Worm (Caenorhabditis elegans) whole organism, L1 larva: ENCODE measurements around the gene ctsa-3.2.

ENCODE experiments used
- F16B12.6 ChIP-seq: fragments of 150-350 bp; optimal IDR thresholded peaks from 2 replicates; lab custom pipeline; 2014; ENCODE audit warnings: missing biosample characterization, missing genetic modification characterization
- Y116A8C.19 ChIP-seq: sonication (generic microtip); optimal IDR thresholded peaks from 2 replicates; lab custom pipeline; 2016; ENCODE audit warnings: missing compliant biosample characterization, missing genetic modification characterization, borderline replicate concordance
- aly-2 ChIP-seq: fragments of 150-350 bp; optimal IDR thresholded peaks from 2 replicates; lab custom pipeline; 2014; ENCODE audit warnings: missing biosample characterization, missing genetic modification characterization
- ama-1 ChIP-seq: fragments of 150-350 bp; optimal IDR thresholded peaks from 2 replicates; lab custom pipeline; 2014
- ceh-63 ChIP-seq: fragments of 200-800 bp; sonication (Bioruptor generic); optimal IDR thresholded peaks from 2 replicates; lab custom pipeline; 2018; ENCODE audit warnings: mild to moderate bottlenecking, missing genetic modification characterization, missing compliant biosample characterization
- ceh-8 ChIP-seq: fragments of 200-800 bp; sonication (Bioruptor generic); optimal IDR thresholded peaks from 2 replicates; lab custom pipeline; 2018; ENCODE audit warnings: mild to moderate bottlenecking, missing genetic modification characterization, moderate library complexity, missing compliant biosample characterization
- ceh-82 ChIP-seq, 3 experiments: fragments of 150-350 bp in 1 of 3; sonication (generic microtip) in 2 of 3; optimal IDR thresholded peaks; 2 replicates each; lab custom pipeline; 2014 to 2017; ENCODE audit warnings: missing biosample characterization in 3 of 3, missing genetic modification characterization in 3 of 3
- ceh-88 ChIP-seq: fragments of 200-800 bp; sonication (Bioruptor generic); IDR thresholded peaks from 2 replicates; pipeline ENCODE4 v1.3.6; 2022; ENCODE audit warnings: missing genetic modification characterization, missing compliant biosample characterization
- ces-1 ChIP-seq: fragments of 150-350 bp; optimal IDR thresholded peaks from 2 replicates; lab custom pipeline; 2014; ENCODE audit warnings: missing biosample characterization, missing genetic modification reagents, missing genetic modification characterization
- dpl-1 ChIP-seq, 3 experiments: fragments of 150-350 bp in 2 of 3; sonication (generic microtip) in 1 of 3; optimal IDR thresholded peaks; 2 replicates each; lab custom pipeline; 2014 to 2017; ENCODE audit warnings: missing biosample characterization in 3 of 3, missing genetic modification characterization in 3 of 3, missing genetic modification reagents in 3 of 3
- ets-5 ChIP-seq: fragments of 200-800 bp; sonication (Bioruptor generic); IDR thresholded peaks from 2 replicates; pipeline ENCODE4 v1.3.6; 2022; ENCODE audit warnings: missing genetic modification characterization, missing compliant biosample characterization
- fkh-4 ChIP-seq: sonication (generic microtip); optimal IDR thresholded peaks from 2 replicates; lab custom pipeline; 2016; ENCODE audit warnings: missing compliant biosample characterization, missing genetic modification characterization, borderline replicate concordance
- fos-1 ChIP-seq: fragments of 150-350 bp; optimal IDR thresholded peaks from 2 replicates; lab custom pipeline; 2014; ENCODE audit warnings: missing biosample characterization, missing genetic modification characterization
- grh-1 ChIP-seq: fragments of 200-800 bp; sonication (Bioruptor generic); IDR thresholded peaks from 2 replicates; pipeline ENCODE4 v1.3.6; 2022; ENCODE audit warnings: missing genetic modification reagents, missing genetic modification characterization, missing compliant biosample characterization
- hlh-17 ChIP-seq: fragments of 200-800 bp; sonication (Bioruptor generic); optimal IDR thresholded peaks from 2 replicates; lab custom pipeline; 2018; ENCODE audit warnings: missing genetic modification characterization, mild to moderate bottlenecking, missing compliant biosample characterization, moderate library complexity, borderline replicate concordance
- hpl-2 ChIP-seq: fragments of 150-350 bp; optimal IDR thresholded peaks from 2 replicates; lab custom pipeline; 2014; ENCODE audit warnings: missing biosample characterization, missing genetic modification reagents, missing genetic modification characterization
- irx-1 ChIP-seq: sonication (generic microtip); optimal IDR thresholded peaks from 2 replicates; lab custom pipeline; 2016; ENCODE audit warnings: missing genetic modification characterization, missing compliant biosample characterization
- isw-1 ChIP-seq: fragments of 200-800 bp; sonication (Bioruptor generic); IDR thresholded peaks from 2 replicates; pipeline ENCODE4 v1.3.6; 2022; ENCODE audit warnings: missing genetic modification characterization, missing compliant biosample characterization
- lin-15B ChIP-seq: fragments of 150-350 bp; sonication (generic microtip); optimal IDR thresholded peaks from 3 replicates; lab custom pipeline; 2014; ENCODE audit warnings: missing biosample characterization, missing genetic modification characterization
- lin-35 ChIP-seq, 2 experiments: fragments of 150-350 bp; optimal IDR thresholded peaks; 2 replicates each; lab custom pipeline; 2014; ENCODE audit warnings: missing biosample characterization in 2 of 2, missing genetic modification characterization in 2 of 2, missing genetic modification reagents in 2 of 2
- lin-39 ChIP-seq: fragments of 150-350 bp; optimal IDR thresholded peaks from 2 replicates; lab custom pipeline; 2014; ENCODE audit warnings: missing biosample characterization, missing genetic modification reagents, missing genetic modification characterization
- mab-9 ChIP-seq: fragments of 200-800 bp; sonication (Bioruptor generic); IDR thresholded peaks from 2 replicates; pipeline ENCODE4 v1.3.6; 2022; ENCODE audit warnings: missing genetic modification reagents, missing genetic modification characterization, missing compliant biosample characterization
- mdl-1 ChIP-seq, 2 experiments: fragments of 150-350 bp; optimal IDR thresholded peaks; 2 replicates each; lab custom pipeline; 2014 to 2017; ENCODE audit warnings: missing biosample characterization in 2 of 2, missing genetic modification characterization in 2 of 2, inconsistent platforms in 1 of 2
- mef-2 ChIP-seq: fragments of 150-350 bp; optimal IDR thresholded peaks from 2 replicates; lab custom pipeline; 2014; ENCODE audit warnings: missing biosample characterization, missing genetic modification characterization
- mep-1 ChIP-seq: fragments of 150-350 bp; optimal IDR thresholded peaks from 2 replicates; lab custom pipeline; 2014; ENCODE audit warnings: missing biosample characterization, missing genetic modification characterization
- nhr-11 ChIP-seq: fragments of 150-350 bp; optimal IDR thresholded peaks from 2 replicates; lab custom pipeline; 2014; ENCODE audit warnings: missing biosample characterization, missing genetic modification characterization
- nhr-28 ChIP-seq: fragments of 150-350 bp; optimal IDR thresholded peaks from 2 replicates; lab custom pipeline; 2014; ENCODE audit warnings: missing biosample characterization, missing genetic modification characterization
- nhr-47 ChIP-seq: sonication (generic microtip); optimal IDR thresholded peaks from 2 replicates; lab custom pipeline; 2016; ENCODE audit warnings: mild to moderate bottlenecking, missing genetic modification characterization, moderate library complexity, missing compliant biosample characterization
- nhr-85 ChIP-seq: sonication (generic microtip); peaks from one replicate; lab custom pipeline; 2016; ENCODE audit warnings: missing genetic modification characterization, inconsistent platforms, missing compliant biosample characterization
- pag-3 ChIP-seq: sonication (generic microtip); optimal IDR thresholded peaks from 2 replicates; lab custom pipeline; 2017; ENCODE audit warnings: missing genetic modification characterization, mild to moderate bottlenecking, missing compliant biosample characterization, antibody characterized with exemption, borderline replicate concordance; ENCODE audit not compliant: insufficient read depth
- rnt-1 ChIP-seq: sonication (generic microtip); optimal IDR thresholded peaks from 2 replicates; lab custom pipeline; 2016; ENCODE audit warnings: mild to moderate bottlenecking, missing genetic modification characterization, moderate library complexity, missing compliant biosample characterization
- snpc-4 ChIP-seq: fragments of 150-350 bp; optimal IDR thresholded peaks from 2 replicates; lab custom pipeline; 2014; ENCODE audit warnings: missing biosample characterization, missing genetic modification characterization
- snu-23 ChIP-seq: sonication (generic microtip); optimal IDR thresholded peaks from 2 replicates; lab custom pipeline; 2016; ENCODE audit warnings: missing genetic modification characterization, missing compliant biosample characterization
- sox-4 ChIP-seq: sonication (generic microtip); optimal IDR thresholded peaks from 2 replicates; lab custom pipeline; 2016; ENCODE audit warnings: missing genetic modification characterization, missing compliant biosample characterization
- sptf-1 ChIP-seq: fragments of 150-350 bp; optimal IDR thresholded peaks from 2 replicates; lab custom pipeline; 2014; ENCODE audit warnings: missing biosample characterization, missing genetic modification characterization
- sup-37 ChIP-seq: fragments of 200-800 bp; sonication (Bioruptor generic); optimal IDR thresholded peaks from 2 replicates; lab custom pipeline; 2018; ENCODE audit warnings: mild to moderate bottlenecking, missing genetic modification characterization, missing compliant biosample characterization
- unc-30 ChIP-seq: sonication (generic microtip); optimal IDR thresholded peaks from 2 replicates; lab custom pipeline; 2017; ENCODE audit warnings: missing biosample characterization, missing genetic modification characterization
- unc-62 ChIP-seq: fragments of 150-350 bp; optimal IDR thresholded peaks from 2 replicates; lab custom pipeline; 2014; ENCODE audit warnings: missing biosample characterization, missing genetic modification reagents, missing genetic modification characterization
- unc-86 ChIP-seq: sonication (generic microtip); optimal IDR thresholded peaks from 2 replicates; lab custom pipeline; 2016; ENCODE audit warnings: missing genetic modification characterization, missing compliant biosample characterization
- unc-98 ChIP-seq: fragments of 200-800 bp; sonication (Bioruptor generic); IDR thresholded peaks from 2 replicates; pipeline ENCODE4 v1.3.6; 2022; ENCODE audit warnings: missing genetic modification characterization, missing compliant biosample characterization
- vab-15 ChIP-seq: sonication (generic microtip); optimal IDR thresholded peaks from 2 replicates; lab custom pipeline; 2017; ENCODE audit warnings: missing genotype, mild to moderate bottlenecking, missing genetic modification characterization, missing compliant biosample characterization
- xbp-1 ChIP-seq: sonication (generic microtip); optimal IDR thresholded peaks from 2 replicates; lab custom pipeline; 2016; ENCODE audit warnings: missing genetic modification characterization, missing compliant biosample characterization
- zip-4 ChIP-seq: fragments of 200-800 bp; sonication (Bioruptor generic); optimal IDR thresholded peaks from 2 replicates; lab custom pipeline; 2018; ENCODE audit warnings: mild to moderate bottlenecking, missing genetic modification characterization, moderate library complexity, missing compliant biosample characterization
- ztf-4 ChIP-seq: fragments of 150-350 bp; optimal IDR thresholded peaks from 2 replicates; lab custom pipeline; 2014; ENCODE audit warnings: missing biosample characterization, missing genetic modification characterization

Gene ctsa-3.2

DNA sequence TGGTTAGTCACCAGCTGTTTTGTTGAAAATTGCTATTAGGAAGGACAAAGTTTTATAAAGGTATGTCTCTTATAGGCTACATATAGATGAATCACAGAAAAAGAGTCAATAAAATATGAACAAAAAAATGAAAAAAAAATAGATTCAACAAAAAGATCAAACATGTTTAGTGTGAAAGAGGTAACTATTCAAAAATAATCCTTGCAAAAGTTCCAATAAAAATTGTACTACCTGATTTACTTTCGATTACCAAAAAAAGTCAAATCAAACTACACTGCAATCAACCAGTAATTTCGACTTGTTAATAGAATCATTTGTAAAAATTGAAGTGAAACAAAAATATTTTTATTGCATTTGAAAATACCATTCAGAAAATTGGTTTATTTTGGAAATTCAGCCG is 24.0 kb upstream of the ctsa-3.2 start, which contains the start of gene ZK938.10:
ZK938.10 (minus strand) TSS at position 101 of the 400 bp plus-strand sequence.
- TF ChIP-seq nhr-11 (tag; lab: Kevin White, UChicago) (no peak), unc-86 (tag; lab: Kevin White, UChicago) (no peak), fkh-4 (tag; lab: Kevin White, UChicago) (no peak), sox-4 (tag; lab: Kevin White, UChicago) (no peak), vab-15 (no peak), mef-2 (tag; lab: Kevin White, UChicago) (no peak), rnt-1 (no peak), irx-1 (tag; lab: Kevin White, UChicago) (no peak), ces-1 (GFP tag; lab: Kevin White, UChicago) (no peak), lin-15B (no peak), mep-1 (tag; lab: Kevin White, UChicago) (no peak), unc-62 (GFP tag; lab: Kevin White, UChicago) (no peak), sup-37 (no peak), isw-1 (GFP tag; lab: Robert Waterston, UW) (no peak), Y116A8C.19 (tag; lab: Kevin White, UChicago) (no peak)

DNA sequence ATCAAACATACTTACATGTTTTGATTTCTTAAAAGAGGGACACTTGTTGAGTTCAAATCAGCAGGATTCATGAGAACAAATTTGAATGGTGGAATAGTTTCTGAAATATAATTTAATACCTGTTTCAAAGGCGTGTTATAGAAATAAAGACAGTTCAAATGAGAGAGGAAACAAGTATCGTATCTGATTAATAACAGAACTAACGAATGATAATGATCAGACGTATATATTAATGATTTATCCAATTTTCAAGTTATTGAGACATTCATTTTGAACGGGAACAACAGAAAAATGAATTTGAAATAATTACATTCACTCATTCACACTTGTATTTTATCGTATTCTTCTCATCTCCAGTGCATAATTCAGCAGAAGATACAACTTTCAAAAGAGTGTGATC is 19.4 kb upstream of the ctsa-3.2 start, which contains the start of gene chil-4:
chil-4 (minus strand) TSS at position 101 of the 400 bp plus-strand sequence.
- TF ChIP-seq mdl-1 (tag; optimal IDR thresholded peaks at IDR 0.05; lab: Kevin White, UChicago) (no peak), fos-1 (no peak), ztf-4 (tag; lab: Kevin White, UChicago) (no peak), ces-1 (GFP tag; lab: Kevin White, UChicago) (no peak), isw-1 (GFP tag; lab: Robert Waterston, UW) (no peak), mef-2 (tag; lab: Kevin White, UChicago) (no peak), grh-1 (GFP tag; lab: Robert Waterston, UW) (no peak), pag-3 (tag; lab: Kevin White, UChicago) (no peak), F16B12.6 (tag; lab: Kevin White, UChicago) (no peak), ceh-8 (GFP tag; lab: Kevin White, UChicago) (no peak), lin-35 (GFP tag; optimal IDR thresholded peaks at IDR 0.05; lab: Kevin White, UChicago) (no peak), rnt-1 (no peak), irx-1 (tag; lab: Kevin White, UChicago) (no peak), nhr-47 (no peak), ceh-63 (no peak), sup-37 (no peak), ceh-88 (GFP tag; lab: Robert Waterston, UW) (no peak), hpl-2 (GFP tag; lab: Kevin White, UChicago) (no peak), mab-9 (GFP tag; lab: Robert Waterston, UW) (no peak), aly-2 (tag; lab: Kevin White, UChicago) (no peak)

DNA sequence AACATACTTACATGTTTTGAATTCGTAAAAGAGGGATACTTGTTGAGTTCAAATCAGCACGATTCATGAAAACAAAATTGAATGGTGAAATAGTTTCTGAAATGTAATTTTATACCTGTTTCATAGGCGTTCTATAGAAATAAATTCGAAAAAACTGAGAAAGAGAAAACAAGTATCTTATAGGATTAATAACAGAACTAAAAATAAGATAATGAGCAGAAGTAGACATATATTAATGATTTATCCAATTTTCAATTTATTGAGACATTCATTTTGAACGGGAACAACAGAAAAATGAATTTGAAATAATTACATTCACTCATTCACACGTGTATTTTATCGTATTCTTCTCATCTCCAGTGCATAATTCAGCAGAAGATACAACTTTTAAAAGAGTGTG is 17.2 kb upstream of the ctsa-3.2 start, which contains the start of gene chil-6:
chil-6 (minus strand) TSS at position 101 of the 400 bp plus-strand sequence.
- TF ChIP-seq mab-9 (GFP tag; lab: Robert Waterston, UW) (no peak), snpc-4 (tag; lab: Kevin White, UChicago) (no peak)

DNA sequence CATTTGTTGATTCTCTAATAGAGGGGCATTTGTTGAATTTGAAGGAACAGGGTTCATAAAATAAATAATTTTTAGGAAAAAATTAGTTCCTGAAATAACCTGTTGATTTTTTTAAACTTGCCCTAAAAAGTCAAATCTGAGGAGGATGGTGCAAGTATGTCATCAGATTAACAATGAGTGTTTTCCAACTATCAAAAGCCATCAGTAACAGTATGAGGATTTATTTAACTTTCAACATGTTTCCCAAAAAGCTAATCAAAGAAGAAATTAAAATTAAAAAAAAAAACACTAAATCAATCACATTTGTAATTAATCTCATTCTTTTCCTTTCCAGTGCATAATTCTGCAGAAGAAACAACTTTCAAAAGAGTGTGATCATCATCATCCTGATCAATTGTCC is 15.4 kb upstream of the ctsa-3.2 start, which contains the start of gene chil-5:
chil-5 (minus strand) TSS at position 101 of the 400 bp plus-strand sequence.
- TF ChIP-seq hlh-17 (GFP tag; lab: Kevin White, UChicago), result no peak
- no peak for TF ChIP-seq unc-30 (tag; lab: Kevin White, UChicago)
- TF ChIP-seq mab-9 (GFP tag; lab: Robert Waterston, UW), result no peak
- no peak for TF ChIP-seq dpl-1 (GFP tag; optimal IDR thresholded peaks at IDR 0.05; lab: Kevin White, UChicago)
- TF ChIP-seq ama-1 (lab: Kevin White, UChicago), result no peak
- TF ChIP-seq nhr-85 (tag; lab: Kevin White, UChicago), result no peak
- TF ChIP-seq nhr-28 (tag; lab: Kevin White, UChicago), result no peak
- TF ChIP-seq unc-98 (GFP tag; lab: Robert Waterston, UW), result no peak
- no peak for TF ChIP-seq snu-23
- no peak for TF ChIP-seq zip-4 (GFP tag; lab: Kevin White, UChicago)
- TF ChIP-seq xbp-1 (tag; lab: Kevin White, UChicago), result no peak
- TF ChIP-seq ceh-82 (tag; optimal IDR thresholded peaks at IDR 0.05; lab: Kevin White, UChicago), result no peak
- no peak for TF ChIP-seq lin-35 (GFP tag; optimal IDR thresholded peaks at IDR 0.05; lab: Kevin White, UChicago)
- no peak for TF ChIP-seq lin-39 (tag; lab: Kevin White, UChicago)
- TF ChIP-seq ets-5, result no peak
- no peak for TF ChIP-seq grh-1 (GFP tag; lab: Robert Waterston, UW)
- no peak for TF ChIP-seq fkh-4 (tag; lab: Kevin White, UChicago)
- TF ChIP-seq lin-15B, result no peak
- no peak for TF ChIP-seq sptf-1 (tag; lab: Kevin White, UChicago)
